Fruit fly (Drosophila melanogaster) whole organism, wandering third instar larva: Measurements from ENCODE around the gene CG31251.

ENCODE experiments used
- OdsH ChIP-seq: fragments of 200-800 bp; sonication (Bioruptor generic); optimal IDR thresholded peaks from 2 replicates; lab custom pipeline; 2016; ENCODE audit warnings: missing biosample characterization, mild to moderate bottlenecking, missing genetic modification characterization
- ey ChIP-seq: fragments of 200-800 bp; sonication (Bioruptor generic); optimal IDR thresholded peaks from 2 replicates; lab custom pipeline; 2016; ENCODE audit warnings: missing biosample characterization, missing genetic modification characterization
- foxo ChIP-seq, 2 experiments: fragments of 200-800 bp; sonication (Bioruptor generic); optimal IDR thresholded peaks; 2 replicates in 1 of 2; 3 replicates in 1 of 2; lab custom pipeline; 2016 to 2017; ENCODE audit warnings: missing biosample characterization in 2 of 2, missing genetic modification characterization in 2 of 2
- fru ChIP-seq: fragments of 200-800 bp; sonication (Bioruptor generic); optimal IDR thresholded peaks from 3 replicates; lab custom pipeline; 2016; ENCODE audit warnings: missing biosample characterization, mild to moderate bottlenecking, missing genetic modification characterization
- jim ChIP-seq: fragments of 175-275, 200-325 bp; sonication (Bioruptor generic); optimal IDR thresholded peaks from 2 replicates; lab custom pipeline; 2016; ENCODE audit warnings: missing biosample characterization, mild to moderate bottlenecking, missing genetic modification characterization
- usp ChIP-seq: fragments of >200 bp; optimal IDR thresholded peaks from 2 replicates; lab custom pipeline; 2017; ENCODE audit warnings: missing biosample characterization, missing genetic modification characterization

DNA sequence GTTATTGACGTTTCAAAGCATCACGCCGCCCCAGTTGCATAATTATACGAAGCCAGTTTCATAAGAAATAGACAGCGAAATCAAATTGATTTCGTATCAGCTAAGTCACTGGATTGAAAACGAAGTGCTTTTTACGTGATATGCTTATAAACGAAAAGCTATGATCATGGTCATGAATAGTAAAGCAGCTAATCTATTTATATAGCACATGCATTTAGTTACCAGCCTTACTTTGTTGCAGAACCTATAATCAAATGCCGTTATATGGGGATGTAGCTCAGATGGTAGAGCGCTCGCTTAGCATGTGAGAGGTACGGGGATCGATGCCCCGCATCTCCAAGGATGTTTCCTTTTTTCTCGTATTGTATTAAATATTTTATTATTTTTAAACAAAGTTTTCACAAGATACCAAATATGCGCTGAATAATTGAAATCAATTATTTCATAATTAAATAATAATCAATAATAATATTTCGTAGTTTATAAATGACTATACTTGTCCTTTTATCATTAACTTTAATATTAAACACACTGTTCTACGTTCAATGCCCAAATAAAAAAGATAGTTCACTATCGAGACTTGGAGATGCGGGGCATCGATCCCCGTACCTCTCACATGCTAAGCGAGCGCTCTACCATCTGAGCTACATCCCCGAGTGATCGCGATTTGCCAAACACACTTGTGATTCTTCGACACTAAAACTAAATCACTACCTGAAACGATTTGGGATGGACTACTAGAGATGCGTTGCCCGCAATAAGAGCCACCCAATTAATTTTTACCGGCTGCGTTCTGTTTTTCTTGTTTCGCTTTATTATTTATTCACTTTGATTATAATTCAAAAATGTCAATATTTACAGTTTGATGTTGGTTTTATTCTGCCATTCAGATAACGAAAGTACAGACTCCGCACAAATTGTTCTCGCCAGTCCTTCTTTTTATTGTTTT, 38.3 kb downstream of the CG31251 start:
- TF ChIP-seq OdsH (GFP tag; lab: Kevin White, UChicago) (no peak), foxo (GFP tag; optimal IDR thresholded peaks at IDR 0.05; lab: Kevin White, UChicago) (no peak), usp (GFP tag; lab: Kevin White, UChicago) (no peak), jim (no peak), fru (GFP tag; lab: Kevin White, UChicago) (no peak), ey (GFP tag; lab: Kevin White, UChicago) (peak; percentile 4)
